Worm (Caenorhabditis elegans) whole organism, L1 larva: ENCODE measurements around the gene acc-1.

Source experiments
- alr-1 ChIP-seq: fragments of 200-800 bp; sonication (Bioruptor generic); optimal IDR thresholded peaks from 2 replicates; lab custom pipeline; 2018; ENCODE audit warnings: borderline replicate concordance, mild to moderate bottlenecking, missing genetic modification characterization, missing compliant biosample characterization
- blmp-1 ChIP-seq: fragments of 150-350 bp; optimal IDR thresholded peaks from 2 replicates; lab custom pipeline; 2014; ENCODE audit warnings: missing biosample characterization, missing genetic modification characterization
- ceh-82 ChIP-seq, 3 experiments: fragments of 150-350 bp in 1 of 3; sonication (generic microtip) in 2 of 3; optimal IDR thresholded peaks; 2 replicates each; lab custom pipeline; 2014 to 2017; ENCODE audit warnings: missing biosample characterization in 3 of 3, missing genetic modification characterization in 3 of 3
- efl-1 ChIP-seq, 4 experiments: fragments of 150-350 bp; optimal IDR thresholded peaks in 3 of 4; peaks in 1 of 4; 1 replicate in 1 of 4; 2 replicates in 3 of 4; lab custom pipeline; 2014; ENCODE audit warnings: missing biosample characterization in 2 of 4, missing genetic modification characterization in 2 of 4, missing genetic modification reagents in 2 of 4
- efl-3 ChIP-seq: fragments of 200-800 bp; sonication (Bioruptor generic); optimal IDR thresholded peaks from 2 replicates; lab custom pipeline; 2018; ENCODE audit warnings: mild to moderate bottlenecking, missing genetic modification characterization, missing compliant biosample characterization
- egl-27 ChIP-seq, 2 experiments: fragments of 150-350 bp in 1 of 2; sonication (generic microtip); optimal IDR thresholded peaks; 3 replicates each; lab custom pipeline; 2017 to 2018; ENCODE audit warnings: missing biosample characterization in 2 of 2, missing genetic modification characterization in 2 of 2, missing genetic modification reagents in 2 of 2
- fkh-10 ChIP-seq: sonication (generic microtip); optimal IDR thresholded peaks from 2 replicates; lab custom pipeline; 2017; ENCODE audit warnings: missing biosample characterization, missing genetic modification reagents, missing genetic modification characterization
- fkh-4 ChIP-seq: sonication (generic microtip); optimal IDR thresholded peaks from 2 replicates; lab custom pipeline; 2016; ENCODE audit warnings: missing compliant biosample characterization, missing genetic modification characterization, borderline replicate concordance
- hlh-17 ChIP-seq: fragments of 200-800 bp; sonication (Bioruptor generic); optimal IDR thresholded peaks from 2 replicates; lab custom pipeline; 2018; ENCODE audit warnings: missing genetic modification characterization, mild to moderate bottlenecking, missing compliant biosample characterization, moderate library complexity, borderline replicate concordance
- hpl-2 ChIP-seq: fragments of 150-350 bp; optimal IDR thresholded peaks from 2 replicates; lab custom pipeline; 2014; ENCODE audit warnings: missing biosample characterization, missing genetic modification reagents, missing genetic modification characterization
- isw-1 ChIP-seq: fragments of 200-800 bp; sonication (Bioruptor generic); IDR thresholded peaks from 2 replicates; pipeline ENCODE4 v1.3.6; 2022; ENCODE audit warnings: missing genetic modification characterization, missing compliant biosample characterization
- jun-1 ChIP-seq: fragments of 150-350 bp; optimal IDR thresholded peaks from 2 replicates; lab custom pipeline; 2014; ENCODE audit warnings: missing biosample characterization, missing genetic modification reagents, missing genetic modification characterization
- lin-13 ChIP-seq: fragments of 150-350 bp; optimal IDR thresholded peaks from 2 replicates; lab custom pipeline; 2014; ENCODE audit warnings: missing biosample characterization, missing genetic modification reagents, missing genetic modification characterization
- lin-14 ChIP-seq: fragments of 200-800 bp; sonication (Bioruptor generic); optimal IDR thresholded peaks from 2 replicates; lab custom pipeline; 2018; ENCODE audit warnings: mild to moderate bottlenecking, missing genetic modification characterization, moderate library complexity, missing compliant biosample characterization
- lin-35 ChIP-seq, 2 experiments: fragments of 150-350 bp; optimal IDR thresholded peaks; 2 replicates each; lab custom pipeline; 2014; ENCODE audit warnings: missing biosample characterization in 2 of 2, missing genetic modification characterization in 2 of 2, missing genetic modification reagents in 2 of 2
- lin-39 ChIP-seq: fragments of 150-350 bp; optimal IDR thresholded peaks from 2 replicates; lab custom pipeline; 2014; ENCODE audit warnings: missing biosample characterization, missing genetic modification reagents, missing genetic modification characterization
- lir-3 ChIP-seq: sonication (generic microtip); optimal IDR thresholded peaks from 2 replicates; lab custom pipeline; 2016; ENCODE audit warnings: mild to moderate bottlenecking, missing genetic modification characterization, moderate library complexity, missing compliant biosample characterization; ENCODE audit not compliant: poor library complexity
- lsy-2 ChIP-seq, 2 experiments: fragments of 150-350 bp; optimal IDR thresholded peaks; 2 replicates each; lab custom pipeline; 2014; ENCODE audit warnings: missing biosample characterization in 2 of 2, missing genetic modification characterization in 2 of 2
- mdl-1 ChIP-seq, 2 experiments: fragments of 150-350 bp; optimal IDR thresholded peaks; 2 replicates each; lab custom pipeline; 2014 to 2017; ENCODE audit warnings: missing biosample characterization in 2 of 2, missing genetic modification characterization in 2 of 2, inconsistent platforms in 1 of 2
- mef-2 ChIP-seq: fragments of 150-350 bp; optimal IDR thresholded peaks from 2 replicates; lab custom pipeline; 2014; ENCODE audit warnings: missing biosample characterization, missing genetic modification characterization
- nhr-19 ChIP-seq: fragments of 200-800 bp; sonication (Bioruptor generic); conservative IDR thresholded peaks from 2 replicates; pipeline ENCODE4 v1.3.6; 2022; ENCODE audit warnings: missing genetic modification characterization, missing compliant biosample characterization
- nhr-28 ChIP-seq: fragments of 150-350 bp; optimal IDR thresholded peaks from 2 replicates; lab custom pipeline; 2014; ENCODE audit warnings: missing biosample characterization, missing genetic modification characterization
- nhr-71 ChIP-seq: sonication (generic microtip); optimal IDR thresholded peaks from 2 replicates; lab custom pipeline; 2016; ENCODE audit warnings: mild to moderate bottlenecking, missing genetic modification characterization, moderate library complexity, missing compliant biosample characterization
- nhr-76 ChIP-seq: sonication (generic microtip); optimal IDR thresholded peaks from 2 replicates; lab custom pipeline; 2017; ENCODE audit warnings: missing biosample characterization, missing genetic modification characterization
- nhr-84 ChIP-seq: sonication (generic microtip); optimal IDR thresholded peaks from 2 replicates; lab custom pipeline; 2017; ENCODE audit warnings: missing biosample characterization, missing genetic modification characterization
- nhr-85 ChIP-seq: sonication (generic microtip); peaks from one replicate; lab custom pipeline; 2016; ENCODE audit warnings: missing genetic modification characterization, inconsistent platforms, missing compliant biosample characterization
- pag-3 ChIP-seq: sonication (generic microtip); optimal IDR thresholded peaks from 2 replicates; lab custom pipeline; 2017; ENCODE audit warnings: missing genetic modification characterization, mild to moderate bottlenecking, missing compliant biosample characterization, antibody characterized with exemption, borderline replicate concordance; ENCODE audit not compliant: insufficient read depth
- pqm-1 ChIP-seq: sonication (generic microtip); optimal IDR thresholded peaks from 3 replicates; lab custom pipeline; 2017; ENCODE audit warnings: missing biosample characterization, missing genetic modification characterization
- snu-23 ChIP-seq: sonication (generic microtip); optimal IDR thresholded peaks from 2 replicates; lab custom pipeline; 2016; ENCODE audit warnings: missing genetic modification characterization, missing compliant biosample characterization
- swsn-7 ChIP-seq: sonication (generic microtip); optimal IDR thresholded peaks from 2 replicates; lab custom pipeline; 2016; ENCODE audit warnings: missing genetic modification characterization, missing compliant biosample characterization
- tbx-2 ChIP-seq: sonication (generic microtip); optimal IDR thresholded peaks from 2 replicates; lab custom pipeline; 2016; ENCODE audit warnings: missing genetic modification characterization, missing compliant biosample characterization
- tlp-1 ChIP-seq: fragments of 150-350 bp; optimal IDR thresholded peaks from 2 replicates; lab custom pipeline; 2014; ENCODE audit warnings: missing biosample characterization, missing genetic modification characterization
- unc-130 ChIP-seq: fragments of 150-350 bp; optimal IDR thresholded peaks from 2 replicates; lab custom pipeline; 2017; ENCODE audit warnings: missing biosample characterization, missing genetic modification characterization, inconsistent platforms
- unc-62 ChIP-seq: fragments of 150-350 bp; optimal IDR thresholded peaks from 2 replicates; lab custom pipeline; 2014; ENCODE audit warnings: missing biosample characterization, missing genetic modification reagents, missing genetic modification characterization
- unc-86 ChIP-seq: sonication (generic microtip); optimal IDR thresholded peaks from 2 replicates; lab custom pipeline; 2016; ENCODE audit warnings: missing genetic modification characterization, missing compliant biosample characterization
- vab-15 ChIP-seq: sonication (generic microtip); optimal IDR thresholded peaks from 2 replicates; lab custom pipeline; 2017; ENCODE audit warnings: missing genotype, mild to moderate bottlenecking, missing genetic modification characterization, missing compliant biosample characterization
- zip-4 ChIP-seq: fragments of 200-800 bp; sonication (Bioruptor generic); optimal IDR thresholded peaks from 2 replicates; lab custom pipeline; 2018; ENCODE audit warnings: mild to moderate bottlenecking, missing genetic modification characterization, moderate library complexity, missing compliant biosample characterization

Gene acc-1

ce11 chrIV:9657753-9658152, at the start of gene acc-1:
TSS of gene acc-1 (plus strand) at chrIV:9658053.
- TF ChIP-seq jun-1 (tag; lab: Kevin White, UChicago) (no peak), nhr-28 (tag; lab: Kevin White, UChicago) (no peak), mdl-1 (tag; optimal IDR thresholded peaks at IDR 0.05; lab: Kevin White, UChicago) (no peak), hlh-17 (GFP tag; lab: Kevin White, UChicago) (no peak), nhr-19 (no peak), unc-130 (no peak), lin-35 (GFP tag; optimal IDR thresholded peaks at IDR 0.05; lab: Kevin White, UChicago) (no peak), swsn-7 (tag; lab: Kevin White, UChicago) (no peak), hpl-2 (GFP tag; lab: Kevin White, UChicago) (no peak), pag-3 (tag; lab: Kevin White, UChicago) (no peak), zip-4 (GFP tag; lab: Kevin White, UChicago) (no peak), egl-27 (tag; optimal IDR thresholded peaks at IDR 0.05; lab: Kevin White, UChicago) (no peak)

ce11 chrIV:9609095-9609494, 48.8 kb upstream of the acc-1 start:
- TF ChIP-seq vab-15 (no peak), mef-2 (no peak), hlh-17 (GFP tag; lab: Kevin White, UChicago) (no peak), fkh-10 (no peak), pqm-1 (no peak), blmp-1 (tag; lab: Kevin White, UChicago) (peak; percentile 45), nhr-85 (tag; lab: Kevin White, UChicago) (peak; percentile 62), nhr-76 (no peak), fkh-4 (tag; lab: Kevin White, UChicago) (no peak), tlp-1 (tag; lab: Kevin White, UChicago) (no peak), nhr-84 (tag; lab: Kevin White, UChicago) (no peak)

- TF ChIP-seq lir-3 (tag; lab: Kevin White, UChicago) (no peak), unc-86 (tag; lab: Kevin White, UChicago) (no peak), snu-23 (GFP tag; lab: Kevin White, UChicago) (no peak), isw-1 (GFP tag; lab: Robert Waterston, UW) (no peak), alr-1 (tag; lab: Kevin White, UChicago) (no peak), fkh-10 (no peak), unc-62 (GFP tag; lab: Kevin White, UChicago) (no peak), nhr-71 (tag; lab: Kevin White, UChicago) (no peak), lin-13 (GFP tag; lab: Kevin White, UChicago) (no peak), nhr-76 (no peak), lin-14 (GFP tag; lab: Kevin White, UChicago) (no peak), tlp-1 (tag; lab: Kevin White, UChicago) (no peak), lin-39 (tag; lab: Kevin White, UChicago) (no peak), ceh-82 (tag; optimal IDR thresholded peaks at IDR 0.05; lab: Kevin White, UChicago) (no peak), mef-2 (no peak), efl-3 (GFP tag; lab: Kevin White, UChicago) (no peak), tbx-2 (tag; lab: Kevin White, UChicago) (no peak)
Measured at ce11 chrIV:9610923-9611322, 46.9 kb upstream of the acc-1 start.

ce11 chrIV:9613072-9613590, 44.7 kb upstream of the acc-1 start:
- TF ChIP-seq lsy-2 (tag; optimal IDR thresholded peaks at IDR 0.05; lab: Kevin White, UChicago) (no peak), efl-1 (optimal IDR thresholded peaks at IDR 0.05; lab: Kevin White, UChicago) (no peak), efl-1 (GFP tag; optimal IDR thresholded peaks at IDR 0.05 in 1 of 2; lab: Kevin White, UChicago) (peak in 1 of 2 experiments; percentile 49)
